Worm (Caenorhabditis elegans) whole organism, young adult: ENCODE results near the gene srbc-76.
A peak's percentile ranks its signal among the peaks of the same experiment; 100 is the strongest.

Experiments used
- B0336.3 ChIP-seq: fragments of 200-800 bp; sonication (Bioruptor generic); IDR thresholded peaks from 2 replicates; pipeline ENCODE4 v1.3.6; 2022; ENCODE audit warnings: missing genetic modification characterization, missing compliant biosample characterization
- F33H1.4 ChIP-seq: fragments of 200-800 bp; sonication (Bioruptor generic); IDR thresholded peaks from 2 replicates; pipeline ENCODE4 v1.3.6; 2022; ENCODE audit warnings: missing genetic modification reagents, missing genetic modification characterization, missing compliant biosample characterization
- F52B5.7 ChIP-seq: sonication (generic microtip); optimal IDR thresholded peaks from 2 replicates; lab custom pipeline; 2016; ENCODE audit warnings: mild to moderate bottlenecking, missing genetic modification characterization, missing compliant biosample characterization
- F57C9.4 ChIP-seq: sonication (generic microtip); optimal IDR thresholded peaks from 2 replicates; lab custom pipeline; 2017; ENCODE audit warnings: mild to moderate bottlenecking, missing genetic modification characterization, missing compliant biosample characterization
- Y79H2A.3 ChIP-seq: fragments of 200-800 bp; sonication (Bioruptor generic); conservative IDR thresholded peaks from 2 replicates; pipeline ENCODE4 v1.3.6; 2022; ENCODE audit warnings: missing genetic modification reagents, missing genetic modification characterization, missing compliant biosample characterization
- atf-7 ChIP-seq: sonication (generic microtip); optimal IDR thresholded peaks from 2 replicates; lab custom pipeline; 2017; ENCODE audit warnings: mild to moderate bottlenecking, missing genetic modification characterization, missing compliant biosample characterization
- attf-5 ChIP-seq: fragments of 200-800 bp; sonication (Bioruptor generic); optimal IDR thresholded peaks from 2 replicates; lab custom pipeline; 2018; ENCODE audit warnings: mild to moderate bottlenecking, missing genetic modification characterization, missing compliant biosample characterization
- ceh-100 ChIP-seq: fragments of 200-800 bp; sonication (Bioruptor generic); IDR thresholded peaks from 2 replicates; pipeline ENCODE4 v1.3.6; 2022; ENCODE audit warnings: missing genetic modification reagents, missing genetic modification characterization, missing compliant biosample characterization
- ceh-27 ChIP-seq: fragments of 200-800 bp; sonication (Bioruptor generic); optimal IDR thresholded peaks from 2 replicates; lab custom pipeline; 2018; ENCODE audit warnings: mild to moderate bottlenecking, missing genetic modification characterization, moderate library complexity, missing compliant biosample characterization
- ceh-40 ChIP-seq: fragments of 200-800 bp; sonication (Bioruptor generic); IDR thresholded peaks from 2 replicates; pipeline ENCODE4 v1.3.6; 2022; ENCODE audit warnings: missing genetic modification characterization, missing compliant biosample characterization
- die-1 ChIP-seq: sonication (generic microtip); optimal IDR thresholded peaks from 2 replicates; lab custom pipeline; 2016; ENCODE audit warnings: missing genotype, mild to moderate bottlenecking, missing genetic modification characterization, missing compliant biosample characterization
- dox-1 ChIP-seq: fragments of 200-800 bp; sonication (Bioruptor generic); IDR thresholded peaks from 2 replicates; pipeline ENCODE4 v1.3.6; 2022; ENCODE audit warnings: missing genetic modification reagents, missing genetic modification characterization, missing compliant biosample characterization
- egl-44 ChIP-seq: fragments of 200-800 bp; sonication (Bioruptor generic); IDR thresholded peaks from 2 replicates; pipeline ENCODE4 v1.3.6; 2022; ENCODE audit warnings: missing genetic modification reagents, missing genetic modification characterization, missing compliant biosample characterization
- egrh-3 ChIP-seq: fragments of 200-800 bp; sonication (Bioruptor generic); IDR thresholded peaks from 2 replicates; pipeline ENCODE4 v1.3.6; 2022; ENCODE audit warnings: missing genetic modification reagents, missing genetic modification characterization, missing compliant biosample characterization
- ets-4 ChIP-seq: fragments of 200-800 bp; sonication (Bioruptor generic); optimal IDR thresholded peaks from 2 replicates; lab custom pipeline; 2018; ENCODE audit warnings: mild to moderate bottlenecking, missing genetic modification characterization, missing compliant biosample characterization
- hrde-1 ChIP-seq: sonication (generic microtip); optimal IDR thresholded peaks from 2 replicates; lab custom pipeline; 2016; ENCODE audit warnings: missing genetic modification characterization, mild to moderate bottlenecking, missing compliant biosample characterization, moderate library complexity, missing genotype, missing genetic modification reagents, borderline replicate concordance
- hsf-1 ChIP-seq: fragments of 200-800 bp; sonication (Bioruptor generic); IDR thresholded peaks from 2 replicates; pipeline ENCODE4 v1.3.6; 2022; ENCODE audit warnings: missing genetic modification reagents, missing genetic modification characterization, missing compliant biosample characterization
- lin-40 ChIP-seq: sonication (generic microtip); optimal IDR thresholded peaks from 2 replicates; lab custom pipeline; 2016; ENCODE audit warnings: missing genetic modification characterization, mild to moderate bottlenecking, missing compliant biosample characterization, missing genotype, missing genetic modification reagents
- madf-10 ChIP-seq: sonication (generic microtip); optimal IDR thresholded peaks from 2 replicates; lab custom pipeline; 2016; ENCODE audit warnings: mild to moderate bottlenecking, missing genetic modification characterization, missing compliant biosample characterization
- madf-6 ChIP-seq: fragments of 200-800 bp; sonication (Bioruptor generic); IDR thresholded peaks from 2 replicates; pipeline ENCODE4 v1.3.6; 2022; ENCODE audit warnings: missing genetic modification reagents, missing genetic modification characterization, missing compliant biosample characterization
- mcd-1 ChIP-seq: fragments of 200-800 bp; sonication (Bioruptor generic); IDR thresholded peaks from 2 replicates; pipeline ENCODE4 v1.3.6; 2022; ENCODE audit warnings: missing genetic modification reagents, missing genetic modification characterization, missing compliant biosample characterization
- nhr-80 ChIP-seq: sonication (generic microtip); optimal IDR thresholded peaks from 2 replicates; lab custom pipeline; 2016; ENCODE audit warnings: missing genetic modification characterization, missing compliant biosample characterization
- pha-4 ChIP-seq: fragments of 150-350 bp; sonication (generic microtip); optimal IDR thresholded peaks from 2 replicates; lab custom pipeline; 2014; ENCODE audit warnings: missing biosample characterization, missing genetic modification reagents, missing genetic modification characterization
- snpc-3.4 ChIP-seq: sonication (generic microtip); optimal IDR thresholded peaks from 2 replicates; lab custom pipeline; 2017; ENCODE audit warnings: missing genetic modification characterization, mild to moderate bottlenecking, missing compliant biosample characterization, antibody characterized with exemption, moderate library complexity, missing genotype, missing genetic modification reagents
- ztf-22 ChIP-seq: fragments of 200-800 bp; sonication (Bioruptor generic); optimal IDR thresholded peaks from 2 replicates; lab custom pipeline; 2018; ENCODE audit warnings: mild to moderate bottlenecking, missing genetic modification characterization, moderate library complexity, missing compliant biosample characterization
- ztf-25 ChIP-seq: fragments of 200-800 bp; sonication (Bioruptor generic); IDR thresholded peaks from 2 replicates; pipeline ENCODE4 v1.3.6; 2022; ENCODE audit warnings: missing genetic modification reagents, missing genetic modification characterization, missing compliant biosample characterization
- ztf-26 ChIP-seq: sonication (generic microtip); optimal IDR thresholded peaks from 2 replicates; lab custom pipeline; 2017; ENCODE audit warnings: missing genetic modification characterization, missing compliant biosample characterization
- ztf-28 ChIP-seq: fragments of 200-800 bp; sonication (Bioruptor generic); IDR thresholded peaks from 2 replicates; pipeline ENCODE4 v1.3.6; 2022; ENCODE audit warnings: missing genetic modification reagents, missing genetic modification characterization, missing compliant biosample characterization

srbc-76 gene

ce11 chrV:15287856-15288255, 35.7 kb downstream of the srbc-76 start, which contains the start of gene cyp-34A1:
Gene cyp-34A1, minus strand, starts transcription at chrV:15287956.
- TF ChIP-seq ztf-28 = no peak

- no peak for TF ChIP-seq snpc-3.4
- TF ChIP-seq F57C9.4 = no peak
- TF ChIP-seq nhr-80 (tag; lab: Kevin White, UChicago) = no peak
- TF ChIP-seq ztf-26 (tag; lab: Kevin White, UChicago) = no peak
- TF ChIP-seq dox-1 = no peak
- no peak for TF ChIP-seq ztf-25 (GFP tag; lab: Robert Waterston, UW)
- no peak for TF ChIP-seq attf-5 (GFP tag; lab: Kevin White, UChicago)
- no peak for TF ChIP-seq ceh-27
- no peak for TF ChIP-seq lin-40 (tag; lab: Kevin White, UChicago)
- no peak for TF ChIP-seq F33H1.4 (GFP tag; lab: Robert Waterston, UW)
Observed at ce11 chrV:15290995-15291394, 38.8 kb downstream of the srbc-76 start, which contains the start of gene cyp-34A2. Gene cyp-34A2, minus strand, starts transcription at chrV:15291095.

ce11 chrV:15293865-15294264, 41.7 kb downstream of the srbc-76 start, which contains the start of gene str-96:
Gene str-96, minus strand, starts transcription at chrV:15293965.
- TF ChIP-seq F52B5.7 (tag; lab: Kevin White, UChicago) = no peak
- TF ChIP-seq pha-4 = no peak
- TF ChIP-seq hrde-1 = no peak
- TF ChIP-seq Y79H2A.3 (GFP tag; lab: Robert Waterston, UW) = no peak
- TF ChIP-seq B0336.3 (GFP tag; lab: Robert Waterston, UW) = no peak

- TF ChIP-seq madf-6 (GFP tag; lab: Robert Waterston, UW) (peak; percentile 50), egl-44 (GFP tag; lab: Robert Waterston, UW) (peak; percentile 29; the same call in 1 of the 2 replicates), ceh-100 (peak; percentile 53), ceh-40 (GFP tag; lab: Robert Waterston, UW) (peak; percentile 63; the same call in 1 of the 2 replicates), dox-1 (peak; percentile 77), egrh-3 (GFP tag; lab: Robert Waterston, UW) (0 out of 2 replicates have a peak, but pooled peaks have one; percentile 19), hsf-1 (GFP tag; lab: Robert Waterston, UW) (peak; percentile 96)
- TF ChIP-seq, all 124 proteins: peak for 7; not testable (repeated sequence) for 117
Observed at ce11 chrV:15295436-15295835, 43.3 kb downstream of the srbc-76 start.

ce11 chrV:15298597-15298996, 46.4 kb downstream of the srbc-76 start, which contains the start of gene cpr-3:
Gene cpr-3, minus strand, starts transcription at chrV:15298700.
- peak; percentile 24 for TF ChIP-seq madf-10 (tag; lab: Kevin White, UChicago)
- TF ChIP-seq ets-4 (GFP tag; lab: Kevin White, UChicago) = peak; percentile 83
- no peak for TF ChIP-seq die-1 (tag; lab: Kevin White, UChicago)
- peak; percentile 69 for TF ChIP-seq atf-7
- no peak for TF ChIP-seq snpc-3.4
- peak; percentile 97 for TF ChIP-seq nhr-80 (tag; lab: Kevin White, UChicago)
- TF ChIP-seq mcd-1 = no peak
- peak; percentile 23 for TF ChIP-seq pha-4
- peak; percentile 88 for TF ChIP-seq ztf-22 (GFP tag; lab: Kevin White, UChicago)
